Fruit fly (Drosophila melanogaster): ENCODE results near the gene obst-F.

- no peak for TF ChIP-seq Pif1A (GFP tag; optimal IDR thresholded peaks at IDR 0.05)
- no peak for TF ChIP-seq CG10348 (GFP tag; IDR thresholded peaks at IDR 0.05)
Measured at dm6 chr3L:20223398-20223951, 22.0 kb upstream of the obst-F start, which contains the start of gene CG17147.
